Worm (Caenorhabditis elegans): ENCODE data around the gene K11D12.6.

- TF ChIP-seq die-1 (tag; optimal IDR thresholded peaks at IDR 0.05) (no peak), lsy-27 (tag; optimal IDR thresholded peaks at IDR 0.05; ENCODE audit: borderline replicate concordance, insufficient read depth) (no peak), T07F8.4 (tag; optimal IDR thresholded peaks at IDR 0.05) (no peak), pha-4 (tag; optimal IDR thresholded peaks at IDR 0.05) (no peak), nhr-90 (tag; optimal IDR thresholded peaks at IDR 0.05) (no peak), nfyb-1 (GFP tag; IDR thresholded peaks at IDR 0.05) (no peak), unc-130 (GFP tag; optimal IDR thresholded peaks at IDR 0.05) (no peak), snpc-4 (GFP tag; optimal IDR thresholded peaks at IDR 0.05) (no peak), snpc-4 (tag; optimal IDR thresholded peaks at IDR 0.05) (no peak)
These were observed 3.2 kb downstream of the K11D12.6 start for ce11 chrV:5031764-5032163.
